Fruit fly (Drosophila melanogaster) whole organism, wandering third instar larva: ENCODE measurements around the gene rdgA.

Experiments
- Myc ChIP-seq: fragments of >200 bp; optimal IDR thresholded peaks from 2 replicates; lab custom pipeline; 2017
- sage ChIP-seq: fragments of 200-800 bp; sonication (Bioruptor generic); optimal IDR thresholded peaks from 2 replicates; lab custom pipeline; 2016; ENCODE audit warnings: missing biosample characterization, mild to moderate bottlenecking, missing genetic modification characterization

- TF ChIP-seq Myc (lab: Kevin White, UChicago) (no peak), sage (GFP tag; lab: Kevin White, UChicago) (peak; percentile 74)
Measured at dm6 chrX:9066802-9067489, 160.1 kb downstream of the rdgA start.
